Worm (Caenorhabditis elegans) whole organism, mixed stage, embryonic: ENCODE data around the gene F17H10.1.

Source experiments
- ces-1 ChIP-seq: fragments of 150-350 bp; optimal IDR thresholded peaks from 2 replicates; lab custom pipeline; 2014; ENCODE audit warnings: missing biosample characterization, missing genetic modification reagents, missing genetic modification characterization
- lsy-2 ChIP-seq: fragments of 150-350 bp; optimal IDR thresholded peaks from 2 replicates; lab custom pipeline; 2014; ENCODE audit warnings: missing biosample characterization, missing genetic modification characterization
- mab-5 ChIP-seq: fragments of 150-350 bp; optimal IDR thresholded peaks from 2 replicates; lab custom pipeline; 2014; ENCODE audit warnings: missing biosample characterization, missing genetic modification characterization
- nhr-12 ChIP-seq: fragments of 150-350 bp; optimal IDR thresholded peaks from 2 replicates; lab custom pipeline; 2014; ENCODE audit warnings: missing biosample characterization, missing genetic modification characterization
- nhr-28 ChIP-seq: fragments of 150-350 bp; optimal IDR thresholded peaks from 2 replicates; lab custom pipeline; 2014; ENCODE audit warnings: missing biosample characterization, missing genetic modification characterization
- nhr-76 ChIP-seq: sonication (generic microtip); optimal IDR thresholded peaks from 2 replicates; lab custom pipeline; 2017; ENCODE audit warnings: missing biosample characterization, missing genetic modification characterization
- pha-4 ChIP-seq: fragments of 150-350 bp; optimal IDR thresholded peaks from 2 replicates; lab custom pipeline; 2018; ENCODE audit warnings: missing biosample characterization, missing genetic modification reagents, missing genetic modification characterization
- snpc-4 ChIP-seq: fragments of 150-350 bp; optimal IDR thresholded peaks from 2 replicates; lab custom pipeline; 2014; ENCODE audit warnings: missing biosample characterization, missing genetic modification characterization
- tbx-8 ChIP-seq: fragments of 200-800 bp; sonication (Bioruptor generic); optimal IDR thresholded peaks from 2 replicates; lab custom pipeline; 2018; ENCODE audit warnings: mild to moderate bottlenecking, missing genetic modification characterization, moderate library complexity, missing compliant biosample characterization
- unc-39 ChIP-seq: fragments of 150-350 bp; optimal IDR thresholded peaks from 2 replicates; lab custom pipeline; 2014; ENCODE audit warnings: missing biosample characterization, missing genetic modification characterization
- unc-62 ChIP-seq: fragments of 150-350 bp; optimal IDR thresholded peaks from 2 replicates; lab custom pipeline; 2014; ENCODE audit warnings: missing biosample characterization, missing genetic modification reagents, missing genetic modification characterization
- ztf-11 ChIP-seq: fragments of 150-350 bp; optimal IDR thresholded peaks from 2 replicates; lab custom pipeline; 2014; ENCODE audit warnings: missing biosample characterization, missing genetic modification characterization

DNA sequence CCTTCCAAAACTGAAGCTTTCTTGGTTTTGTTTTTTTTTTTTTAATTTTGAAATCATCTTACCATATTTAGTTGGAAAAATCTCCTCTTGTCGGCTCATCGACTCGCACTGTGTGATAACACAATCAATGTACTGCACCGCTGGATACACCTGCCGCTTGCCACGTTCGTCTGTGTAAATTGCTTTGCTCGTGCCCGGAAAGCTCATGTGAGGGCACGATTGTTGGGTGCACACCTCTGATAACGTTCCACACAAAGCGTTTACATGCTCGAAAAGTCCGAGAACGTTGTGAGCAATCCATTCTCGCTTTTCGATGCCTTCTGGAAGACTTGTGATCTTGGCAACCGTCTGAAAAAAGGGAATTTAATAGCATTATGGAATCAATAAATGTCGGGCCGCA lies 49.5 kb downstream of the F17H10.1 start:
- TF ChIP-seq ztf-11 (tag; lab: Kevin White, UChicago) (no peak), nhr-76 (no peak), unc-62 (GFP tag; lab: Kevin White, UChicago) (no peak), lsy-2 (no peak), pha-4 (no peak), tbx-8 (no peak), ces-1 (GFP tag; lab: Kevin White, UChicago) (peak; percentile 28), nhr-12 (tag; lab: Kevin White, UChicago) (no peak), snpc-4 (no peak), nhr-28 (tag; lab: Kevin White, UChicago) (no peak), mab-5 (tag; lab: Kevin White, UChicago) (no peak), unc-39 (tag; lab: Kevin White, UChicago) (no peak)
